Worm (Caenorhabditis elegans): ENCODE measurements around the gene cyp-35B2.

cyp-35B2 gene

ce11 chrV:3941860-3942259 is at the start of gene cyp-35B2:
Gene cyp-35B2, plus strand, starts transcription at chrV:3942160.
- TF ChIP-seq tbx-37 (GFP tag; conservative IDR thresholded peaks at IDR 0.05) (no peak), tbx-11 (GFP tag; IDR thresholded peaks at IDR 0.05) (no peak), ama-1 (optimal IDR thresholded peaks at IDR 0.05) (no peak), scrt-1 (GFP tag; IDR thresholded peaks at IDR 0.05) (no peak), F13C5.2 (tag; optimal IDR thresholded peaks at IDR 0.05) (no peak), tra-4 (tag; optimal IDR thresholded peaks at IDR 0.05) (no peak), hnd-1 (tag; optimal IDR thresholded peaks at IDR 0.05) (no peak), flt-1 (GFP tag; IDR thresholded peaks at IDR 0.05) (no peak), aly-1 (tag; optimal IDR thresholded peaks at IDR 0.05) (no peak), sea-1 (GFP tag; conservative IDR thresholded peaks at IDR 0.05) (no peak), ets-7 (tag; optimal IDR thresholded peaks at IDR 0.05) (no peak), ceh-36 (tag; optimal IDR thresholded peaks at IDR 0.05) (no peak)

- TF ChIP-seq ama-1 (optimal IDR thresholded peaks at IDR 0.05) (no peak), aly-1 (tag; optimal IDR thresholded peaks at IDR 0.05) (no peak), B0310.2 (tag; optimal IDR thresholded peaks at IDR 0.05) (no peak), sea-1 (GFP tag; conservative IDR thresholded peaks at IDR 0.05) (no peak), ceh-13 (GFP tag; optimal IDR thresholded peaks at IDR 0.05) (no peak), scrt-1 (GFP tag; IDR thresholded peaks at IDR 0.05) (no peak), ets-7 (tag; optimal IDR thresholded peaks at IDR 0.05) (no peak), hmbx-1 (tag; optimal IDR thresholded peaks at IDR 0.05) (no peak), tbx-37 (GFP tag; conservative IDR thresholded peaks at IDR 0.05) (no peak), F13C5.2 (tag; optimal IDR thresholded peaks at IDR 0.05) (no peak), hnd-1 (tag; optimal IDR thresholded peaks at IDR 0.05) (no peak), ceh-36 (tag; optimal IDR thresholded peaks at IDR 0.05) (no peak), hmg-4 (GFP tag; optimal IDR thresholded peaks at IDR 0.05) (no peak), flt-1 (GFP tag; IDR thresholded peaks at IDR 0.05) (no peak)
Measured at ce11 chrV:3892361-3892904, 49.5 kb upstream of the cyp-35B2 start, which contains the start of gene C17E7.4. Gene C17E7.4, plus strand, starts transcription at chrV:3892854.

DNA sequence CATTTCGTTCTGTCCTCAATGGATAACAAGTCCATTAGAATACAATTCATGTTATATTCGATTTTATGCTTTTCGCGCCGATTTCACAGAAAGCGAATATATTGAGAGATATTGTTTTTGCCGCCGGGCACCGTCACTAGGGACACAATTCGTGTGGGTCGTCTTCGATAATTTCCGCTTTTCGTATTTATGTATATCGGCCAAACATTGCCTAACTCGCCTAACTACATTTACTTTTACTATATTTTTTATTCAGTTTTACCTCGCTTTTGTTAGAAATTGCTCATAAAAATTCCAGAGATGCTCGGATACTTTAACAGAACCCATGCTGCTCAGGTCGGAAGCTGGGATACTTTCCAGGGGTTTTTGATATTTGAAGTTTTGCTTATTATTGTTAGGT is 47.3 kb upstream of the cyp-35B2 start, which contains the start of gene sre-9:
TSS of gene sre-9 (plus strand) at position 301 of the 400 bp plus-strand sequence.
- TF ChIP-seq hmbx-1 (tag; optimal IDR thresholded peaks at IDR 0.05) (no peak), B0310.2 (tag; optimal IDR thresholded peaks at IDR 0.05) (no peak), flt-1 (GFP tag; IDR thresholded peaks at IDR 0.05) (no peak), pes-1 (GFP tag; IDR thresholded peaks at IDR 0.05) (no peak), tbx-37 (GFP tag; conservative IDR thresholded peaks at IDR 0.05) (no peak), tbx-11 (GFP tag; IDR thresholded peaks at IDR 0.05) (no peak), aly-1 (tag; optimal IDR thresholded peaks at IDR 0.05) (no peak), ets-7 (tag; optimal IDR thresholded peaks at IDR 0.05) (no peak), sea-1 (GFP tag; conservative IDR thresholded peaks at IDR 0.05) (no peak), tra-4 (tag; optimal IDR thresholded peaks at IDR 0.05) (no peak), ama-1 (optimal IDR thresholded peaks at IDR 0.05) (no peak), hnd-1 (tag; optimal IDR thresholded peaks at IDR 0.05) (no peak), F13C5.2 (tag; optimal IDR thresholded peaks at IDR 0.05) (no peak), hmg-4 (GFP tag; optimal IDR thresholded peaks at IDR 0.05) (no peak), scrt-1 (GFP tag; IDR thresholded peaks at IDR 0.05) (no peak), ceh-13 (GFP tag; optimal IDR thresholded peaks at IDR 0.05) (no peak), ceh-36 (tag; optimal IDR thresholded peaks at IDR 0.05) (no peak)

- TF ChIP-seq pes-1 (GFP tag; IDR thresholded peaks at IDR 0.05) (no peak), aly-1 (tag; optimal IDR thresholded peaks at IDR 0.05) (no peak), hnd-1 (tag; optimal IDR thresholded peaks at IDR 0.05) (no peak), F13C5.2 (tag; optimal IDR thresholded peaks at IDR 0.05) (no peak), flt-1 (GFP tag; IDR thresholded peaks at IDR 0.05) (no peak), ets-7 (tag; optimal IDR thresholded peaks at IDR 0.05) (no peak), tbx-37 (GFP tag; conservative IDR thresholded peaks at IDR 0.05) (no peak), ceh-13 (GFP tag; optimal IDR thresholded peaks at IDR 0.05) (no peak), scrt-1 (GFP tag; IDR thresholded peaks at IDR 0.05) (no peak), B0310.2 (tag; optimal IDR thresholded peaks at IDR 0.05) (no peak), tra-4 (tag; optimal IDR thresholded peaks at IDR 0.05) (no peak), sea-1 (GFP tag; conservative IDR thresholded peaks at IDR 0.05) (no peak)
Measured at ce11 chrV:3896018-3896417, 45.9 kb upstream of the cyp-35B2 start.

ce11 chrV:3900102-3900501 is 41.9 kb upstream of the cyp-35B2 start, which contains the start of gene irld-22:
Gene irld-22, minus strand, starts transcription at chrV:3900202.
- TF ChIP-seq aly-1 (tag; optimal IDR thresholded peaks at IDR 0.05) (no peak), scrt-1 (GFP tag; IDR thresholded peaks at IDR 0.05) (no peak), sea-1 (GFP tag; conservative IDR thresholded peaks at IDR 0.05) (no peak), tbx-37 (GFP tag; conservative IDR thresholded peaks at IDR 0.05) (no peak), F13C5.2 (tag; optimal IDR thresholded peaks at IDR 0.05) (no peak), ceh-13 (GFP tag; optimal IDR thresholded peaks at IDR 0.05) (no peak), pes-1 (GFP tag; IDR thresholded peaks at IDR 0.05) (no peak), tra-4 (tag; optimal IDR thresholded peaks at IDR 0.05) (no peak)

DNA sequence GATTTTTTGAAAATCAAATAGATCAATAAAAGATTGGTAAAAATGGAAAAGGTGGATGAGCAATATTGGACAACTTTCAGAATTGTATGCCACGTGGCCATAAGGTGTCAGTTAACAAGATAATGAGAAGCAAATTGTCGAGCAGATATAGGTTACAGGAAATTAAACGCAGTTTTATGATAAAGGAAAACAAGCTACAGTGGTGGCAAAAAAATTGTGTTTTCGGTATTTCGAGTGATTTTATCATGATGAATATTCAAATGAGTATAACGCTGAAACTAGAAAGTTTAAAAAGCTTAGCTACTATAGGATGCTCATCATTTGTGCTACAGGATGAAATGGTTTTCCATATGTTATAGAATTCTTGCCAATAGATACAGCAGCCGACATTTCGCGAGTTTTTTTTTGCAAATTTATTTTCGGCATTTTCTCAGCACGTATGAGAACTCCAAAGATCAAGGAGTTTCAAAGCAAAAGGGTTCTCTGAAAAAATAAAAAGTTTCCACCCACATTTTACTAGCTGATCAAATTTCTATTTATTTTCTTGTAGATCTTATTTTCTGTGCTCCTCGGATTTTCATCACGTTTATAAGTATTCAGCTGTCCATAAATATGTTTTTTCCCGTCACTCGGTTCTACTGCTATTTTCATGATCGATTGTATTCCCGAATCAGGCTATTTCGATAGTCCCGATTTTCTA is 39.4 kb upstream of the cyp-35B2 start, which contains the start of the genes str-229 and srh-190:
TSS of gene str-229 (minus strand) at position 101 of the 700 bp plus-strand sequence.
TSS of gene srh-190 (plus strand) at position 650 of the 700 bp plus-strand sequence.
- no peak for TF ChIP-seq aly-1 (tag; optimal IDR thresholded peaks at IDR 0.05)
- no peak for TF ChIP-seq tbx-37 (GFP tag; conservative IDR thresholded peaks at IDR 0.05)
- TF ChIP-seq pes-1 (GFP tag; IDR thresholded peaks at IDR 0.05): no peak
- TF ChIP-seq ceh-36 (tag; optimal IDR thresholded peaks at IDR 0.05): no peak
- TF ChIP-seq tbx-11 (GFP tag; IDR thresholded peaks at IDR 0.05): no peak
- TF ChIP-seq ceh-13 (GFP tag; optimal IDR thresholded peaks at IDR 0.05): no peak
- TF ChIP-seq flt-1 (GFP tag; IDR thresholded peaks at IDR 0.05): no peak
- no peak for TF ChIP-seq hmg-4 (GFP tag; optimal IDR thresholded peaks at IDR 0.05)
- no peak for TF ChIP-seq F13C5.2 (tag; optimal IDR thresholded peaks at IDR 0.05)
- TF ChIP-seq ama-1 (optimal IDR thresholded peaks at IDR 0.05): no peak
- TF ChIP-seq B0310.2 (tag; optimal IDR thresholded peaks at IDR 0.05): no peak
- TF ChIP-seq hmbx-1 (tag; optimal IDR thresholded peaks at IDR 0.05): no peak
- no peak for TF ChIP-seq ets-7 (tag; optimal IDR thresholded peaks at IDR 0.05)
- TF ChIP-seq hnd-1 (tag; optimal IDR thresholded peaks at IDR 0.05): no peak
